Worm (Caenorhabditis elegans): ENCODE data around the gene dhs-16.

The dhs-16 gene

DNA sequence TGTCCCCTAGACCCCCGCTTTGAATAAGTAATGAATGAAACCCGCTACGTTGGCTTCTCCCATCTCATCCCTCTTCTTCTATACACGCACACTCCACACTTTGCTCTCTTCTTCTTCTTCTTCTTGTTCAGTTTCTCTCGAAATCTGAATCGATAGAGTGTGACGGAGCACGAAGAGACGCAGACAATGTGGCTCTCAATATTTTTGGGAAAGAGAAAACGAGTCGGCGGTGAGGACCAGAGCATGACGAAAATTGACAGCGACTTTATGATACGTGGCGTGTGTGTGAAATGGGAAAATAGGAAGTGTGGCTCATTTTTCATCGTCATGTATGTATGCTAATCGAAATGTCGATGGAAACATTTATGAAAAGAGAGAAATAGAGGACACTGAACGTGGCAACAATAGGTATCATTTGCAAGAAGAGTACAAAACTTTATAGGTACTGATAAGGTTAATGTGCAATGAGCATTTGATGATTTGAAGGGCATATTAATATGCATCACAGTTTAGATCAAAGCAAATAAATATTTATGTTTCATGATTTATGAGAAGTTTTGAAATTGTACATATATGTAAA lies 8.0 kb downstream of the dhs-16 start (continued):
- TF ChIP-seq ceh-14 (tag; optimal IDR thresholded peaks at IDR 0.05) = peak; percentile 63
- no peak for TF ChIP-seq K02D7.2 (tag; optimal IDR thresholded peaks at IDR 0.05)
- no peak for TF ChIP-seq ceh-19 (GFP tag; optimal IDR thresholded peaks at IDR 0.05)
- no peak for TF ChIP-seq T23F11.4 (GFP tag; optimal IDR thresholded peaks at IDR 0.05)
- TF ChIP-seq gmeb-2 (tag; optimal IDR thresholded peaks at IDR 0.05) = no peak
- TF ChIP-seq unc-86 (tag; optimal IDR thresholded peaks at IDR 0.05) = no peak
- TF ChIP-seq ceh-45 (GFP tag; IDR thresholded peaks at IDR 0.05) = no peak
- TF ChIP-seq elt-2 (tag; optimal IDR thresholded peaks at IDR 0.05) = peak; percentile 47
- TF ChIP-seq odd-2 (tag; optimal IDR thresholded peaks at IDR 0.05) = no peak
- TF ChIP-seq ceh-22 (tag; optimal IDR thresholded peaks at IDR 0.05) = no peak
- no peak for TF ChIP-seq ttx-3 (tag; optimal IDR thresholded peaks at IDR 0.05)
- no peak for TF ChIP-seq tbx-7 (tag; optimal IDR thresholded peaks at IDR 0.05)
- no peak for TF ChIP-seq ceh-24 (tag; optimal IDR thresholded peaks at IDR 0.05)
- no peak for TF ChIP-seq lin-11 (tag; optimal IDR thresholded peaks at IDR 0.05)
- no peak for TF ChIP-seq fkh-6 (tag; optimal IDR thresholded peaks at IDR 0.05)
- no peak for TF ChIP-seq pag-3 (tag; optimal IDR thresholded peaks at IDR 0.05; ENCODE audit: borderline replicate concordance)
- no peak for TF ChIP-seq madf-2 (tag; optimal IDR thresholded peaks at IDR 0.05)
- no peak for TF ChIP-seq fkh-10 (GFP tag; optimal IDR thresholded peaks at IDR 0.05)
- TF ChIP-seq syd-9 (tag; optimal IDR thresholded peaks at IDR 0.05) = peak; percentile 41
- TF ChIP-seq sox-4 (tag; optimal IDR thresholded peaks at IDR 0.05) = no peak
- no peak for TF ChIP-seq pax-1 (tag; optimal IDR thresholded peaks at IDR 0.05)

DNA sequence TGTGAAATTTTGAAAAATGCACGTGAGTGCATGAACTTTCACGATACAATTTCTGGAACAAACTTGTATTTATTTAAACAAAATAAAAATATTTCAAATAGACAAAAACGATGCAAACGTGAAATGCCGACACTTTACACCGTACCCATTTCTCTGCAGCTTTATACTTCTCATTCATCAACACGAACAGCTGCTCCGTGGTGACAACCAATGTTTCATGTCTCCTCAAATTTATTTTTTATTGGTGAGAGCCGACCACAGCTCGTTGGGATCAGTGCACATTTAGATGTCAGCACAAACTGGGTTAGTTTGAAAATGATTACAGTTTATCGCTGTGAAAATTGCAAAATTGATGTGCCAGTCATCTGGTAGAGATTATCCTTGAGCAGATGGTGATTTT lies 12.1 kb downstream of the dhs-16 start:
- TF ChIP-seq ref-2 (tag; optimal IDR thresholded peaks at IDR 0.05) (no peak), rnt-1 (tag; optimal IDR thresholded peaks at IDR 0.05) (peak; percentile 39), C38D4.7 (GFP tag; optimal IDR thresholded peaks at IDR 0.05) (no peak), gmeb-2 (tag; optimal IDR thresholded peaks at IDR 0.05) (no peak), ceh-45 (GFP tag; IDR thresholded peaks at IDR 0.05) (no peak), F13H6.1 (tag; optimal IDR thresholded peaks at IDR 0.05) (no peak), nhr-11 (tag; optimal IDR thresholded peaks at IDR 0.05) (no peak), hlh-13 (GFP tag; optimal IDR thresholded peaks at IDR 0.05) (no peak), unc-55 (GFP tag; optimal IDR thresholded peaks at IDR 0.05) (peak; percentile 84), odd-2 (tag; optimal IDR thresholded peaks at IDR 0.05) (no peak)

DNA sequence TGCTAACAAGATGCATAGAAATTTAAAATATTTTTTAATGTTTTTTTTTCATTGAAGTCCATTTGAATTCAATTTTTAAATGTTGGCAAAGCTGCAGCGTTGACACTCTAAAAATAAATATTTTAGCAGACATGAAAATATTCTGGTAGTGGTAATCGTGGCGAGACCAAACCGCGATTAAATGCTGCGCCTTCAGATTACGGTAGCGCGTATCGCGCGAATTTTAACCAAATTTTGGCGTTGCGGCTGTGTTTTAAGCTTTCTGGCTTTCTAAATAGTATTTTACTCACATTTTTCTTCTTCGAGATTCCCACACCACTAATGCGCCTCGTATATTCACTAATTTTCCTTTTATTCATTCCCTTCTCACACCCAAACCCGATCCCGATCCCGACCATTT lies 12.6 kb downstream of the dhs-16 start, which contains the start of gene cpg-4:
Gene cpg-4 (plus strand): TSS at position 303 of the 400 bp plus-strand sequence.
- TF ChIP-seq pqm-1 (tag; optimal IDR thresholded peaks at IDR 0.05) (no peak), nhr-11 (tag; optimal IDR thresholded peaks at IDR 0.05) (no peak), ztf-16 (tag; optimal IDR thresholded peaks at IDR 0.05) (no peak), syd-9 (tag; optimal IDR thresholded peaks at IDR 0.05) (no peak), hlh-13 (GFP tag; optimal IDR thresholded peaks at IDR 0.05) (no peak), hlh-6 (tag; optimal IDR thresholded peaks at IDR 0.05) (no peak), nhr-232 (tag; optimal IDR thresholded peaks at IDR 0.05) (no peak), ceh-48 (tag; optimal IDR thresholded peaks at IDR 0.05) (no peak), ceh-9 (tag; optimal IDR thresholded peaks at IDR 0.05) (no peak), ceh-18 (tag; optimal IDR thresholded peaks at IDR 0.05) (no peak), madf-2 (tag; optimal IDR thresholded peaks at IDR 0.05) (no peak), mec-3 (tag; optimal IDR thresholded peaks at IDR 0.05; ENCODE audit: borderline replicate concordance) (no peak), ceh-19 (GFP tag; optimal IDR thresholded peaks at IDR 0.05) (no peak), ref-2 (tag; optimal IDR thresholded peaks at IDR 0.05) (no peak), K02D7.2 (tag; optimal IDR thresholded peaks at IDR 0.05) (no peak), ets-4 (tag; optimal IDR thresholded peaks at IDR 0.05) (no peak), lim-6 (tag; optimal IDR thresholded peaks at IDR 0.05) (no peak)
